Worm (Caenorhabditis elegans): ENCODE results near the gene srg-2.
A peak's percentile ranks its signal among the peaks of the same experiment; 100 is the strongest.

The srg-2 gene

DNA sequence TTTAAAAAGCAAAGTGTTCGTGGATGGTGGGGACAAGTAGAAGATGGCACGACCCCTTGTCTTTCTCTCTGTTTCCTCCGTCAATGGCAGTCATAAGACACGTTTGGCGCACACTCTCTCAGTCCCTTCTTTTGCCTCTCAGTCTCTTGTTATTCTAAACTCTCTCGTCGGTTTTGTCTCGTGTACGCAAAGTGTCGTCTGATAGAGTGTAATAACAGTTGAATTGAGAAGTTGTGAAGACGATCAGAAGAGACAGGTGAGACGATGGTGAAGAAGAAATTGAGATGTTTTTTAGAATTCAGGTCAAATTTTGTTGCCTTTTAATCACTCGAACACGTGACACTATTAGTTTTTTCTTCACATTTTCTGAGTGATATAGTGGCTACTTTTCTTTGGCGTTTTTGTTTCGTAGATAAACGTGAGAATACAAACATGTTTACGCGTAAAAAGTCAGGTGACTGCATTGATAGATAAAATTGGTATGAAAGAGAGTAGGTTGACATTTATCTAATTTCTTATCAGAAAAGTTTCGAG is 43.2 kb upstream of the srg-2 start, which contains the start of gene F47D12.9 (continued):
- peak; percentile 18; the same call in 1 of the 2 replicates for TF ChIP-seq set-16 (GFP tag; IDR thresholded peaks at IDR 0.05)
- no peak for TF ChIP-seq aly-2 (tag; optimal IDR thresholded peaks at IDR 0.05)
- TF ChIP-seq fos-1 (tag; optimal IDR thresholded peaks at IDR 0.05), result no peak
- TF ChIP-seq zfp-3 (GFP tag; conservative IDR thresholded peaks at IDR 0.05), result 0 out of 2 replicates have a peak, but pooled peaks have one; percentile 5
- TF ChIP-seq tra-1 (GFP tag; IDR thresholded peaks at IDR 0.05), result no peak; the same call in none of the 2 replicates
- no peak for TF ChIP-seq ceh-32 (tag; optimal IDR thresholded peaks at IDR 0.05; ENCODE audit: poor library complexity)
- TF ChIP-seq snpc-1.2 (GFP tag; IDR thresholded peaks at IDR 0.05), result no peak
- peak; percentile 28 for TF ChIP-seq nhr-77 (tag; optimal IDR thresholded peaks at IDR 0.05)
- TF ChIP-seq attf-4 (tag; optimal IDR thresholded peaks at IDR 0.05), result no peak
- TF ChIP-seq lim-7 (GFP tag; IDR thresholded peaks at IDR 0.05), result no peak
- no peak for TF ChIP-seq madf-5 (GFP tag; IDR thresholded peaks at IDR 0.05)

DNA sequence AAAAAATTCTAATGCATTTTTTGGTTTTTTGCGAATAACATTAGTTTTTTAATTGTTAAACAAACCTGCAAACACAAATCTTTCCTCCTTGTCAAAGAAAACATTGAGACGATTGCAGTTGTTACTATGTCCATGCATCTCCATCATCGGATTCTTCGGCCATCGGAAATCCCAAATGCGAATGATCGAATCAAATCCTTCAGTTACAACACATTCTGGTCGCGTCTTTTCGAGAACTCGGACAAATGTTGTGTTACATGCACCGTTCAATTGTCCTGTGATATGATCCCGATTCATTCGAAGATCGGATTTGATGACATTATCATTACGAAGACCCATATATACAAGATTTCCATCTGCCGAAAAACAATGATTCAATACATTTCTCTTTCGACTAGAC is 40.3 kb upstream of the srg-2 start:
- TF ChIP-seq ama-1 (optimal IDR thresholded peaks at IDR 0.05) (peak; percentile 5), aha-1 (tag) (peak; percentile 98), attf-4 (tag; optimal IDR thresholded peaks at IDR 0.05) (no peak)

DNA sequence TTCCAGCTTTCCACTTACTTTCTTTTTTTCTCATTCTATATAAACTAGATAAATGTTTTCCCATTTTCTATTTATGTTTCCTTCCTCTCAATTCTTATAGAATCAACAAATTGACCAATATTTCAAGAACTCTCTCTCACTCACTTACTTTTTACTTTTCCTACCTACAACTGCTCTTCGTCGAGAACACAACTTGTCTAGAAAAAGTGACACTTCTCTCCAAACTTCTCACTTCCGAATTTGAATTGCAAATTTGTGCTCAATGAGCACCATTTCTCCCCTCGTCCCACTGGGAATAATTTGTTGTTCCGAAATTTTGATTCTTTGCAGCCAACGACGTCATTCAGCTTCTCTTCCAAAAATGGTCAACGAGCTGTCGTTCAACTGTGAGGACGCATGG is 38.1 kb upstream of the srg-2 start, which contains the start of gene F47D12.3:
F47D12.3 (plus strand) TSS at position 331 of the 400 bp plus-strand sequence.
- TF ChIP-seq ceh-82 (tag; optimal IDR thresholded peaks at IDR 0.05), result no peak
- TF ChIP-seq unc-62 (GFP tag; optimal IDR thresholded peaks at IDR 0.05 in 1 of 2), result peak in 1 of 2 experiments; percentile 97
- TF ChIP-seq unc-62 (tag; optimal IDR thresholded peaks at IDR 0.05), result no peak
- peak; percentile 18; the same call in 1 of the 2 replicates for TF ChIP-seq ceh-20 (GFP tag; IDR thresholded peaks at IDR 0.05)

DNA sequence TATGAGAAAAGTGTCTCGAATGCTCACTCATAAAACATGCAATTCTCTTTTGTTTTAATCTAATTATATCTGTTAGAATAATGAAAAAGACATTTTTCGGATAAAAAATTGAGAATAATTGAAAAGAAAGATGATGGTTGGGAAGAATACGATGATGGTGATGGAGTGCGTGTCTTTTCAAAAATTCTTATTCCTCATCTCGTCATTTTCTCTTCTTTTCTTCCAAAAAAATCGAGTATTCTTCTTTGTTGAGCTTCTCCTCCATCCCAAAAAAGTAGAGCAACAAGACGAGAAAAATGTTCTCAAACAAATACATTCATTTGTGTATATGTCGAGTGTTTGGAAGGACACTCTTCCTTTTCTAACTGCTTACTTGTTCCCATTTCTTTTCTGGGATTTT is 37.6 kb upstream of the srg-2 start:
- TF ChIP-seq mdt-29 (GFP tag; IDR thresholded peaks at IDR 0.05) (no peak), fkh-10 (GFP tag; optimal IDR thresholded peaks at IDR 0.05) (peak; percentile 20), unc-62 (GFP tag; optimal IDR thresholded peaks at IDR 0.05 in 1 of 2) (peak in 1 of 2 experiments; percentile 91), unc-62 (tag; optimal IDR thresholded peaks at IDR 0.05) (no peak)

DNA sequence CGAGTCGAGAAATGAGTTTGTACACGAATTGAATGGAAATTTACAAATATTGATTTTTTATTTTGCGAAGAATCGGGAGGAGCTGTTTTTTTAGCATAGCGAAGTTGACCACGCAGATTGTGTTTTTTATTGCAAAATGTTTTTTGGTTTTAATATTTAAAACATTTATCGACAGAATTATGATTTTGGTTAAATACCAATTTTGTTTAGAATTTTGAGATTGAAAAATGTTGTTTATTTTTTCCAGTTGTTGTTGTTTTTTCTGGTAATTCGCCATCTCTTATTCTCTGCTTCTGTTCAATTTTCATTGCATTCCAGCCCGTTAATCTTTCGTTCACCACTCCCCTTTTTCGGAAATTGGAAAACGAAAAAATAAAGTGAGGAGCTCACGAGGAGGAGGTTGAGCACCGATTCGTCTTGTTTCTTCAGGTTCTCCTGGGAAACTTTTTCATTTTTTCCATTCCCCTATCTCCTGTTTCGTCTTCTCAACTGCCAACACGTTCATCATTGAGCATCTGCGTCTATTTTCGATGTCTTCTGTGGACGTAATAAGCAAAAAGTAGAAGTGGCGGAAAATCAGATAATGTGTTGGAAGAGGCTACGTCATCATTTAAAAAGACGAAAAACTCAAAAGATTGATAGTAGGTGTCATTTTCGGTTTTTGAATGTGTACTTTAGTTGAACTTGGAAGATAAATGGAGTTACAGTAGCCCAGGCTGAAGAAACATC is 36.1 kb upstream of the srg-2 start, which contains the start of gene F47D12.7:
F47D12.7 (minus strand) TSS at position 51 of the 729 bp plus-strand sequence.
- TF ChIP-seq ceh-20 (GFP tag; IDR thresholded peaks at IDR 0.05) (0 out of 2 replicates have a peak, but pooled peaks have one; percentile 15), F37D6.2 (tag; optimal IDR thresholded peaks at IDR 0.05) (no peak), unc-62 (GFP tag; optimal IDR thresholded peaks at IDR 0.05 in 1 of 2) (peak in 1 of 2 experiments; percentile 97), unc-62 (tag; optimal IDR thresholded peaks at IDR 0.05) (no peak)

DNA sequence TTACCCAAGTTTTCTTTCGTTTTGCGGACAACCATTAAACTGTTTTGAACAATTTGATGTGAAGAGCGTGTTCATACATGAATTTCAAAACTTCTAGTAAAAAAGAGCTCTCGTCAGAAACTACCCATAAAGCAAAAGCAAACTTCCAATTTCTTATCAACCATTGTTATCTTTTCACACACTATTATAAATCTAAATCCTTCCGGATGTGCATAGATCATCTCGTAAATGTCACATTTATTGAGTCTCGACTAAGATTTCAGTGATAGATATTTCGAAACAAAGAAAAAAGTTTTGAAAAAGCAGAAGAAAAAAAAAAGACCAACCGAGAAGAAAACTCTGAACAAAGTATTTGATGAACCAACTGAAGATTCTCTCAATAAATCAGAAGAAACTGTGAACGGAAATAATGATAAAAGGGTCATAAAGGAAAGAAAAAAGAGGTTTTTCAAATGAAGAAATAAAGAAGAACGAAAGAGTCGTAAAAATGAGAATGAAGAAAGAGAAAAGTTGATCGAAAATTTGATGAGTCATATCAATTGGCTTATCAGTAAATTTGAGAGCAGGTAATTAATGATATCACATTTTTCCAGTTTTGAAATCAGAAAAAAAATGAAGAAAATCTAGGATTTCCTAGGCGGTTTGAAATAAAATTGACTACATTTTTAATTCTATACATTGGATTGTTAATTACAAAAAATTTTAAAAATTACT is 30.6 kb upstream of the srg-2 start:
- peak; percentile 38; the same call in 1 of the 2 replicates for TF ChIP-seq ceh-20 (GFP tag; IDR thresholded peaks at IDR 0.05)
- TF ChIP-seq nhr-77 (tag; optimal IDR thresholded peaks at IDR 0.05), result peak; percentile 5
- TF ChIP-seq duxl-1 (tag; optimal IDR thresholded peaks at IDR 0.05; ENCODE audit: poor library complexity), result no peak
- TF ChIP-seq egl-43 (GFP tag; IDR thresholded peaks at IDR 0.05), result no peak
- peak; percentile 1 for TF ChIP-seq pqm-1 (tag; optimal IDR thresholded peaks at IDR 0.05)
- TF ChIP-seq ceh-32 (tag; optimal IDR thresholded peaks at IDR 0.05; ENCODE audit: poor library complexity), result no peak
- peak; percentile 41; the same call in 1 of the 2 replicates for TF ChIP-seq php-3 (GFP tag; IDR thresholded peaks at IDR 0.05)
- TF ChIP-seq lin-15B (tag; optimal IDR thresholded peaks at IDR 0.05), result no peak
- no peak for TF ChIP-seq ztf-7 (tag; optimal IDR thresholded peaks at IDR 0.05)
